Worm (Caenorhabditis elegans): Measurements from ENCODE around the gene lys-8.

Gene lys-8

ce11 chrII:5591558-5591957, 5.6 kb downstream of the lys-8 start:
- TF ChIP-seq B0336.3 (GFP tag; IDR thresholded peaks at IDR 0.05) (no peak), hsf-1 (GFP tag; IDR thresholded peaks at IDR 0.05) (0 out of 2 replicates have a peak, but pooled peaks have one; percentile 41)

DNA sequence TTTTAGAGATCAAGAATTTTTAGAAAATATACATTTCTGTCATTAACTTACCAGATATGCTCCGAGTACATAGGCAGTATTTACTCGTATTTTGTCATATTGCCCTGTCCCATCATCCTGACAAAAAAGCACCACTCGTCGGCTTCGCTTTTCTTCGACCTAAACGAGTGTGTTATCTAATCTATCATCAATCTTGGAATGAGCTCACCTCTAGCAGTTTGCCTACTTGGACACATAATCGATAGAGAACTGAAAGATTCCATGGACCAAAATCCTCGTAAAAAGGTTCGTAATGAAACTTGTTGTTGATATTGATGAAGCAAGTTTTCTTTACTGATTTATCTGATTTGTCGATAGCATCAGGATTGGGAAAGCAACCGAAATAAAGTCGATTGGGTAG, 6.9 kb downstream of the lys-8 start:
- TF ChIP-seq pbrm-1 (GFP tag; IDR thresholded peaks at IDR 0.05) = no peak
- TF ChIP-seq hmg-20 (GFP tag; IDR thresholded peaks at IDR 0.05) = no peak

- TF ChIP-seq lin-54 (GFP tag; optimal IDR thresholded peaks at IDR 0.05) (peak; percentile 36), hsf-1 (GFP tag; IDR thresholded peaks at IDR 0.05) (no peak), hmg-20 (GFP tag; IDR thresholded peaks at IDR 0.05) (no peak), sptf-2 (GFP tag; optimal IDR thresholded peaks at IDR 0.05) (no peak), D2030.7 (GFP tag; IDR thresholded peaks at IDR 0.05) (no peak), chd-7 (tag; optimal IDR thresholded peaks at IDR 0.05) (peak; percentile 11), nhr-80 (tag; optimal IDR thresholded peaks at IDR 0.05) (peak; percentile 61), F10E7.11 (tag; optimal IDR thresholded peaks at IDR 0.05) (no peak), athp-1 (tag; optimal IDR thresholded peaks at IDR 0.05) (no peak), K11D2.4 (GFP tag; IDR thresholded peaks at IDR 0.05) (peak; percentile 50; the same call in 1 of the 2 replicates), hmg-1.2 (GFP tag; IDR thresholded peaks at IDR 0.05) (peak; percentile 65), egl-44 (GFP tag; IDR thresholded peaks at IDR 0.05) (no peak), ceh-27 (GFP tag; optimal IDR thresholded peaks at IDR 0.05) (peak; percentile 46), lin-40 (tag; optimal IDR thresholded peaks at IDR 0.05) (peak; percentile 24), rec-8 (tag; optimal IDR thresholded peaks at IDR 0.05) (no peak), cebp-1 (GFP tag; IDR thresholded peaks at IDR 0.05) (no peak), cebp-1 (tag; optimal IDR thresholded peaks at IDR 0.05) (peak; percentile 76), rcor-1 (GFP tag; IDR thresholded peaks at IDR 0.05) (no peak), snpc-1.3 (tag; optimal IDR thresholded peaks at IDR 0.05; ENCODE audit: insufficient read depth) (no peak), mcd-1 (GFP tag; IDR thresholded peaks at IDR 0.05) (peak; percentile 74), F49E8.2 (tag; optimal IDR thresholded peaks at IDR 0.05; ENCODE audit: insufficient read depth) (no peak), fkh-3 (tag; optimal IDR thresholded peaks at IDR 0.05) (no peak), ZK185.1 (tag; optimal IDR thresholded peaks at IDR 0.05; ENCODE audit: poor library complexity, severe bottlenecking) (peak; percentile 32), snpc-4 (GFP tag; optimal IDR thresholded peaks at IDR 0.05) (no peak), snpc-4 (tag; optimal IDR thresholded peaks at IDR 0.05) (peak in 3 of 4 experiments; percentile 38 to 67 (median 67)), mes-4 (tag; optimal IDR thresholded peaks at IDR 0.05) (no peak), rpc-1 (optimal IDR thresholded peaks at IDR 0.05) (no peak), rpc-1 (tag; optimal IDR thresholded peaks at IDR 0.05) (no peak), dox-1 (GFP tag; IDR thresholded peaks at IDR 0.05) (peak; percentile 70), B0336.3 (GFP tag; IDR thresholded peaks at IDR 0.05) (no peak), Y95B8A.8 (GFP tag; IDR thresholded peaks at IDR 0.05) (no peak), ceh-100 (GFP tag; IDR thresholded peaks at IDR 0.05) (peak; percentile 52; the same call in 1 of the 2 replicates), ztf-26 (tag; optimal IDR thresholded peaks at IDR 0.05) (peak; percentile 29), F55B11.4 (tag; optimal IDR thresholded peaks at IDR 0.05; ENCODE audit: borderline replicate concordance, insufficient read depth) (no peak), attf-5 (GFP tag; optimal IDR thresholded peaks at IDR 0.05) (peak; percentile 90), K12H6.12 (tag; optimal IDR thresholded peaks at IDR 0.05) (peak; percentile 16), akir-1 (GFP tag; optimal IDR thresholded peaks at IDR 0.05) (peak; percentile 34), egrh-3 (GFP tag; IDR thresholded peaks at IDR 0.05) (no peak), F57C9.4 (tag; optimal IDR thresholded peaks at IDR 0.05) (no peak), C06A6.2 (GFP tag; conservative IDR thresholded peaks at IDR 0.05) (no peak), aptf-3 (GFP tag; IDR thresholded peaks at IDR 0.05) (no peak), somi-1 (GFP tag; optimal IDR thresholded peaks at IDR 0.05) (peak; percentile 57), zfh-2 (GFP tag; conservative IDR thresholded peaks at IDR 0.05) (peak; percentile 67; the same call in 1 of the 2 replicates)
These were observed 7.5 kb downstream of the lys-8 start, which contains the start of gene cdc-14 for ce11 chrII:5593377-5593932. cdc-14 (minus strand) TSS chrII:5593427.
